Worm (Caenorhabditis elegans): Measurements from ENCODE around the gene prmn-1.

ce11 chrX:11435488-11435887 is 50.6 kb downstream of the prmn-1 start:
- no peak for TF ChIP-seq him-1 (tag; optimal IDR thresholded peaks at IDR 0.05)
- TF ChIP-seq dao-5 (tag; optimal IDR thresholded peaks at IDR 0.05), result no peak
